Fruit fly (Drosophila melanogaster) whole organism, wandering third instar larva: ENCODE data around the gene sphe.

Experiments used
- Abd-B ChIP-seq: fragments of >200 bp; optimal IDR thresholded peaks from 2 replicates; lab custom pipeline; 2017; ENCODE audit warnings: missing biosample characterization, missing genetic modification characterization
- Hr78 ChIP-seq: fragments of >200 bp; optimal IDR thresholded peaks from 2 replicates; lab custom pipeline; 2017; ENCODE audit warnings: missing biosample characterization, missing genetic modification characterization
- Mio ChIP-seq: sonication (Bioruptor generic); optimal IDR thresholded peaks from 2 replicates; lab custom pipeline; 2016; ENCODE audit warnings: missing biosample characterization, missing genetic modification characterization
- Myc ChIP-seq: fragments of >200 bp; optimal IDR thresholded peaks from 2 replicates; lab custom pipeline; 2017
- N ChIP-seq: fragments of >200 bp; optimal IDR thresholded peaks from 2 replicates; lab custom pipeline; 2018; ENCODE audit warnings: missing biosample characterization, missing external identifiers, missing genetic modification characterization
- Vsx2 ChIP-seq: fragments of 200-300, 225-300 bp; sonication (Bioruptor generic); optimal IDR thresholded peaks from 2 replicates; lab custom pipeline; 2018; ENCODE audit warnings: missing biosample characterization, missing genetic modification characterization; ENCODE audit not compliant: partially characterized antibody
- br ChIP-seq: fragments of 200-800 bp; sonication (Bioruptor generic); optimal IDR thresholded peaks from 2 replicates; lab custom pipeline; 2016; ENCODE audit warnings: missing biosample characterization, missing genetic modification characterization
- h ChIP-seq: fragments of 200-800 bp; sonication (Bioruptor generic); optimal IDR thresholded peaks from 3 replicates; lab custom pipeline; 2016; ENCODE audit warnings: missing biosample characterization, mild to moderate bottlenecking, missing genetic modification characterization
- woc ChIP-seq: sonication (Bioruptor generic); optimal IDR thresholded peaks from 2 replicates; lab custom pipeline; 2016; ENCODE audit warnings: missing biosample characterization, mild to moderate bottlenecking, missing genetic modification characterization

- no peak for TF ChIP-seq Vsx2
- no peak for TF ChIP-seq Myc (lab: Kevin White, UChicago)
- TF ChIP-seq Mio (GFP tag; lab: Kevin White, UChicago): no peak
- no peak for TF ChIP-seq h (GFP tag; lab: Kevin White, UChicago)
- no peak for TF ChIP-seq br
- no peak for TF ChIP-seq woc (GFP tag; lab: Kevin White, UChicago)
- TF ChIP-seq N: no peak
- no peak for TF ChIP-seq Hr78 (GFP tag; lab: Kevin White, UChicago)
- no peak for TF ChIP-seq Abd-B
Measured at dm6 chrX:16654931-16655409, 46.8 kb downstream of the sphe start, which contains the start of the genes Nemp and r.
